Worm (Caenorhabditis elegans): ENCODE results near the gene pptr-1.

DNA sequence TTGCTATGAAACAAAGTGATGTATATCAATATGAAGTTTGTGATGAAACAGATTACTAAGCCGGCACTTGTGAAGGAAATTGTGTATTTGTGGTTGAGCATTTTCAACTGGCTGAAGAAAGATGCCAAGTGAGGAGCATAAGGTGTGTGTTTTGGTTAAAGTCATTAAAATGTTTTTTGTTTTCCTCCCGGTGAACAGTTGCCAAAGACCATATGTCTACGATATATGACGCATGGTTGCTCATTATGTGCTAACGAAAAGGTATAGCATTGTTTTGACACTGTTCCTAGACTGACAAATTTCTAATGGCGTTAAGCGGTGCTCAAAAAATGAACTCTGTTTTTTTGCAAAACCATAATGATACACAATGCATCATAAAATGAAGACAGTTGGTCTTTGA lies 59.7 kb downstream of the pptr-1 start, which contains the start of gene str-55:
- TF ChIP-seq nhr-237 (tag; optimal IDR thresholded peaks at IDR 0.05) (no peak), ztf-11 (tag; optimal IDR thresholded peaks at IDR 0.05) (no peak), mep-1 (tag; optimal IDR thresholded peaks at IDR 0.05) (no peak), nhr-12 (tag; optimal IDR thresholded peaks at IDR 0.05) (no peak), snpc-4 (tag; optimal IDR thresholded peaks at IDR 0.05) (no peak)
